Fruit fly (Drosophila melanogaster) whole organism, embryonic: ENCODE measurements around the gene CG33120.

ENCODE experiments used
- B-H1 ChIP-seq: fragments of 200-800 bp; sonication (Bioruptor generic); IDR thresholded peaks from 3 replicates; pipeline ENCODE4 v1.3.6; 2022; ENCODE audit warnings: missing biosample characterization, missing genetic modification characterization
- Blimp-1 ChIP-seq: fragments of 200-800 bp; sonication (Bioruptor generic); optimal IDR thresholded peaks from 3 replicates; lab custom pipeline; 2018; ENCODE audit warnings: missing biosample characterization, missing genetic modification characterization, mild to moderate bottlenecking, moderate library complexity, missing genetic modification reagents
- CG11560 ChIP-seq: fragments of 200-800 bp; sonication (Bioruptor generic); IDR thresholded peaks from 3 replicates; pipeline ENCODE4 v1.3.6; 2022; ENCODE audit warnings: missing biosample characterization, missing genetic modification characterization
- CG12104 ChIP-seq: fragments of 200-800 bp; sonication (Bioruptor generic); optimal IDR thresholded peaks from 3 replicates; lab custom pipeline; 2016; ENCODE audit warnings: missing biosample characterization, missing genetic modification characterization
- CG13123 ChIP-seq: fragments of 200-800 bp; sonication (Bioruptor generic); optimal IDR thresholded peaks from 2 replicates; lab custom pipeline; 2016; ENCODE audit warnings: missing biosample characterization, missing genetic modification characterization
- CG13424 ChIP-seq: fragments of 200-800 bp; sonication (Bioruptor generic); optimal IDR thresholded peaks from 2 replicates; lab custom pipeline; 2019; ENCODE audit warnings: missing biosample characterization, mild to moderate bottlenecking, missing genetic modification characterization, moderate library complexity
- CG14860 ChIP-seq: fragments of 200-800 bp; sonication (Bioruptor generic); IDR thresholded peaks from 3 replicates; pipeline ENCODE4 v1.3.6; 2022; ENCODE audit warnings: missing biosample characterization, missing genetic modification characterization; ENCODE audit not compliant: partially characterized antibody
- CG16813 ChIP-seq: fragments of 200-800 bp; sonication (Bioruptor generic); IDR thresholded peaks from 3 replicates; pipeline ENCODE4 v1.3.6; 2022; ENCODE audit warnings: missing biosample characterization, missing genetic modification characterization; ENCODE audit not compliant: partially characterized antibody
- CG17568 ChIP-seq: fragments of 200-800 bp; sonication (Bioruptor generic); optimal IDR thresholded peaks from 2 replicates; lab custom pipeline; 2018; ENCODE audit warnings: missing biosample characterization, mild to moderate bottlenecking, missing genetic modification characterization, moderate library complexity
- CG2120 ChIP-seq: fragments of 200-800 bp; sonication (Bioruptor generic); optimal IDR thresholded peaks from 3 replicates; lab custom pipeline; 2016; ENCODE audit warnings: missing biosample characterization, missing genetic modification characterization
- CG2202 ChIP-seq: fragments of 200-800 bp; sonication (Bioruptor generic); optimal IDR thresholded peaks from 2 replicates; lab custom pipeline; 2018; ENCODE audit warnings: missing biosample characterization, mild to moderate bottlenecking, missing genetic modification characterization
- CG2712 ChIP-seq: fragments of 200-800 bp; optimal IDR thresholded peaks from 3 replicates; lab custom pipeline; 2019; ENCODE audit warnings: missing biosample characterization, mild to moderate bottlenecking, missing genetic modification characterization, moderate library complexity
- CG42726 ChIP-seq: fragments of 200-800 bp; sonication (Bioruptor generic); IDR thresholded peaks from 2 replicates; pipeline ENCODE4 v1.3.6; 2022; ENCODE audit warnings: missing biosample characterization, missing genetic modification characterization; ENCODE audit not compliant: partially characterized antibody
- CG4282 ChIP-seq: fragments of 200-800 bp; sonication (Bioruptor generic); optimal IDR thresholded peaks from 2 replicates; lab custom pipeline; 2016; ENCODE audit warnings: missing biosample characterization, missing genetic modification characterization
- CG4404 ChIP-seq: fragments of 200-800 bp; sonication (Bioruptor generic); IDR thresholded peaks from 2 replicates; pipeline ENCODE4 v1.3.6; 2022; ENCODE audit warnings: missing biosample characterization, missing genetic modification characterization
- CG6791 ChIP-seq: fragments of 200-800 bp; sonication (Bioruptor generic); IDR thresholded peaks from 3 replicates; pipeline ENCODE4 v1.3.6; 2022; ENCODE audit warnings: missing biosample characterization, missing genetic modification characterization; ENCODE audit not compliant: partially characterized antibody
- CG7786 ChIP-seq: fragments of 200-800 bp; sonication (Bioruptor generic); optimal IDR thresholded peaks from 2 replicates; lab custom pipeline; 2016; ENCODE audit warnings: missing biosample characterization, missing genetic modification characterization
- CG8388 ChIP-seq: fragments of 200-800 bp; sonication (Bioruptor generic); optimal IDR thresholded peaks from 2 replicates; lab custom pipeline; 2019; ENCODE audit warnings: missing biosample characterization, mild to moderate bottlenecking, missing genetic modification characterization, moderate library complexity
- CG9437 ChIP-seq: fragments of 200-800 bp; sonication (Bioruptor generic); optimal IDR thresholded peaks from 2 replicates; lab custom pipeline; 2018; ENCODE audit warnings: missing biosample characterization, mild to moderate bottlenecking, missing genetic modification characterization
- CrebB ChIP-seq: fragments of 200-800 bp; sonication (Bioruptor generic); optimal IDR thresholded peaks from 3 replicates; lab custom pipeline; 2018; ENCODE audit warnings: missing biosample characterization, mild to moderate bottlenecking, missing genetic modification characterization
- D ChIP-seq, 2 experiments: fragments of 200-800 bp in 1 of 2; fragments of >200 bp in 1 of 2; sonication (Bioruptor generic) in 1 of 2; optimal IDR thresholded peaks; 2 replicates in 1 of 2; 3 replicates in 1 of 2; lab custom pipeline; 2017; ENCODE audit warnings: mild to moderate bottlenecking in 1 of 2, missing biosample characterization in 1 of 2, missing genetic modification characterization in 1 of 2, missing genetic modification reagents in 1 of 2
- Deaf1 ChIP-seq: fragments of 200-800 bp; optimal IDR thresholded peaks from 3 replicates; lab custom pipeline; 2019; ENCODE audit warnings: missing biosample characterization, mild to moderate bottlenecking, missing genetic modification characterization, moderate library complexity
- Dfd ChIP-seq, 2 experiments: fragments of >200 bp; optimal IDR thresholded peaks; 2 replicates each; lab custom pipeline; 2017; ENCODE audit warnings: missing biosample characterization in 2 of 2, missing genetic modification characterization in 2 of 2
- Ets65A ChIP-seq: fragments of 200-800 bp; sonication (Bioruptor generic); peaks from one replicate; lab custom pipeline; 2016; ENCODE audit warnings: missing biosample characterization, missing genetic modification characterization
- Fer2 ChIP-seq: fragments of 200-800 bp; sonication (Bioruptor generic); optimal IDR thresholded peaks from 2 replicates; lab custom pipeline; 2018; ENCODE audit warnings: missing biosample characterization, mild to moderate bottlenecking, missing genetic modification characterization, moderate library complexity
- HLH3B ChIP-seq: fragments of 200-800 bp; sonication (Bioruptor generic); IDR thresholded peaks from 2 replicates; pipeline ENCODE4 v1.3.6; 2022; ENCODE audit warnings: missing biosample characterization, missing genetic modification characterization
- Jarid2 ChIP-seq: fragments of 200-800 bp; sonication (Bioruptor generic); optimal IDR thresholded peaks from 3 replicates; lab custom pipeline; 2017; ENCODE audit warnings: mild to moderate bottlenecking, missing biosample characterization, missing genetic modification reagents, missing genetic modification characterization
- Med ChIP-seq: fragments of 200-800 bp; sonication (Bioruptor generic); peaks from one replicate; lab custom pipeline; 2016; ENCODE audit warnings: missing biosample characterization, missing genetic modification characterization, mild to moderate bottlenecking, inconsistent platforms, moderate library complexity
- Mes4 ChIP-seq: fragments of 200-800 bp; sonication (Bioruptor generic); optimal IDR thresholded peaks from 2 replicates; lab custom pipeline; 2016; ENCODE audit warnings: missing biosample characterization, missing genetic modification characterization
- NC2α ChIP-seq: fragments of 200-800 bp; sonication (Bioruptor generic); optimal IDR thresholded peaks from 2 replicates; lab custom pipeline; 2016; ENCODE audit warnings: missing biosample characterization, missing genetic modification characterization
- Six4 ChIP-seq: fragments of 200-800 bp; sonication (Bioruptor generic); optimal IDR thresholded peaks from 2 replicates; lab custom pipeline; 2016; ENCODE audit warnings: missing biosample characterization, missing genetic modification characterization
- Sox102F ChIP-seq: fragments of 200-800 bp; sonication (Bioruptor generic); optimal IDR thresholded peaks from 2 replicates; lab custom pipeline; 2018; ENCODE audit warnings: missing biosample characterization, mild to moderate bottlenecking, missing genetic modification characterization, moderate library complexity
- Trl ChIP-seq, 3 experiments: fragments of >200 bp in 2 of 3; fragments of 200-800 bp in 1 of 3; sonication (Bioruptor generic) in 1 of 3; optimal IDR thresholded peaks; 2 replicates in 1 of 3; 3 replicates in 2 of 3; lab custom pipeline; 2016 to 2017; ENCODE audit warnings: missing biosample characterization in 1 of 3, missing genetic modification characterization in 1 of 3
- ara ChIP-seq: fragments of 200-800 bp; sonication (Bioruptor generic); IDR thresholded peaks from 2 replicates; pipeline ENCODE4 v1.3.6; 2022; ENCODE audit warnings: missing biosample characterization, missing genetic modification characterization
- chif ChIP-seq, 2 experiments: fragments of 200-800 bp; sonication (Bioruptor generic); optimal IDR thresholded peaks; 3 replicates each; lab custom pipeline; 2016; ENCODE audit warnings: missing biosample characterization in 2 of 2, missing genetic modification characterization in 2 of 2
- crol ChIP-seq: fragments of 200-800 bp; sonication (Bioruptor generic); IDR thresholded peaks from 2 replicates; pipeline ENCODE4 v1.3.6; 2022; ENCODE audit warnings: missing biosample characterization, missing genetic modification characterization
- dimm ChIP-seq: fragments of 200-800 bp; sonication (Bioruptor generic); IDR thresholded peaks from 2 replicates; pipeline ENCODE4 v1.3.6; 2022; ENCODE audit warnings: missing biosample characterization, missing genetic modification characterization
- en ChIP-seq: fragments of 200-800 bp; sonication (Bioruptor generic); optimal IDR thresholded peaks from 2 replicates; lab custom pipeline; 2016; ENCODE audit warnings: missing biosample characterization, missing genetic modification characterization
- fd64A ChIP-seq: fragments of 200-800 bp; sonication (Bioruptor generic); optimal IDR thresholded peaks from 3 replicates; lab custom pipeline; 2018; ENCODE audit warnings: missing biosample characterization, mild to moderate bottlenecking, missing genetic modification characterization
- gfzf ChIP-seq: fragments of 200-800 bp; sonication (Bioruptor generic); optimal IDR thresholded peaks from 2 replicates; lab custom pipeline; 2016; ENCODE audit warnings: missing biosample characterization, mild to moderate bottlenecking, missing genetic modification characterization, moderate library complexity
- her ChIP-seq: fragments of 200-800 bp; sonication (Bioruptor generic); optimal IDR thresholded peaks from 2 replicates; lab custom pipeline; 2016; ENCODE audit warnings: missing biosample characterization, missing genetic modification characterization
- mirr ChIP-seq: fragments of 200-800 bp; sonication (Bioruptor generic); optimal IDR thresholded peaks from 3 replicates; lab custom pipeline; 2018; ENCODE audit warnings: missing biosample characterization, mild to moderate bottlenecking, missing genetic modification characterization
- oc ChIP-seq: fragments of 200-800 bp; sonication (Bioruptor generic); optimal IDR thresholded peaks from 2 replicates; lab custom pipeline; 2018; ENCODE audit warnings: missing biosample characterization, mild to moderate bottlenecking, missing genetic modification characterization, moderate library complexity
- pnt ChIP-seq: fragments of 200-800 bp; sonication (Bioruptor generic); optimal IDR thresholded peaks from 3 replicates; lab custom pipeline; 2016; ENCODE audit warnings: missing biosample characterization, missing genetic modification characterization
- salm ChIP-seq: fragments of 200-800 bp; sonication (Bioruptor generic); optimal IDR thresholded peaks from 2 replicates; lab custom pipeline; 2018; ENCODE audit warnings: missing biosample characterization, mild to moderate bottlenecking, missing genetic modification characterization
- slou ChIP-seq: fragments of 200-800 bp; sonication (Bioruptor generic); optimal IDR thresholded peaks from 3 replicates; lab custom pipeline; 2016; ENCODE audit warnings: missing biosample characterization, missing genetic modification characterization
- sqz ChIP-seq: fragments of 200-800 bp; sonication (Bioruptor generic); optimal IDR thresholded peaks from 3 replicates; lab custom pipeline; 2018; ENCODE audit warnings: missing biosample characterization, mild to moderate bottlenecking, missing genetic modification characterization
- trem ChIP-seq: fragments of 200-800 bp; optimal IDR thresholded peaks from 3 replicates; lab custom pipeline; 2019; ENCODE audit warnings: missing biosample characterization, mild to moderate bottlenecking, missing genetic modification characterization, moderate library complexity
- twi ChIP-seq: fragments of 200-800 bp; optimal IDR thresholded peaks from 2 replicates; lab custom pipeline; 2019; ENCODE audit warnings: missing biosample characterization, mild to moderate bottlenecking, missing genetic modification characterization, moderate library complexity
- zfh1 ChIP-seq: fragments of 200-800 bp; sonication (Bioruptor generic); IDR thresholded peaks from 3 replicates; pipeline ENCODE4 v1.3.6; 2022; ENCODE audit warnings: missing biosample characterization, missing genetic modification characterization

Gene CG33120

DNA sequence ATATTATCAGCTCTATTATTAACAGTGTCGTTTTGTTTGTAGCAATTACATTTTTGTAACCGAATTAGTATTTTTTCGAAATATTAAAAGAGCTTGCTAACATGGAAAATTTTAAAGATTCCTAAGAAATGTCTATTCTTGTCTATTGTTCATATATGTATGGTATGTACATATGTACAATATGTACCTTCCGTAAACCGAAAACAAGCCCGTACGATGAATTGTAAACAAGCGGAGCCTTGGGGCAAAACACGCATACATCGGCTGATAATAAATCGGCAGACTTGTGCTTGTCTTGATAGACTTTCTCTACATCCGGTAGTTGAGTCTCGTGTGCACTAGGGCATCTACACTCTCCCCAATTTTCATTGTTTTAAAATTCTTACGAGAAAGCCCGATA is 21.6 kb downstream of the CG33120 start (continued):
- TF ChIP-seq Med (GFP tag; lab: Kevin White, UChicago) (peak; percentile 86), CG11560 (tag; lab: Robert Waterston, UW) (no peak), Blimp-1 (GFP tag; lab: Kevin White, UChicago) (no peak), CG14860 (GFP tag; lab: Robert Waterston, UW) (no peak), CG16813 (no peak), CG12104 (GFP tag; lab: Kevin White, UChicago) (no peak), twi (tag; lab: Kevin White, UChicago) (peak; percentile 11), CG7786 (GFP tag; lab: Kevin White, UChicago) (no peak), mirr (GFP tag; lab: Kevin White, UChicago) (peak; percentile 76), CG2120 (no peak), pnt (GFP tag; lab: Kevin White, UChicago) (peak; percentile 25), CG13123 (GFP tag; lab: Kevin White, UChicago) (peak; percentile 19), CG6791 (GFP tag; lab: Robert Waterston, UW) (no peak), CrebB (tag; lab: Kevin White, UChicago) (peak; percentile 57), D (optimal IDR thresholded peaks at IDR 0.05; lab: Kevin White, UChicago) (no peak), D (GFP tag; optimal IDR thresholded peaks at IDR 0.05; lab: Kevin White, UChicago) (peak; percentile 60), CG13424 (tag; lab: Kevin White, UChicago) (peak; percentile 38), salm (no peak), oc (no peak), Ets65A (GFP tag; lab: Kevin White, UChicago) (no peak), CG2712 (peak; percentile 22), Trl (optimal IDR thresholded peaks at IDR 0.05; lab: Kevin White, UChicago) (no peak), Trl (GFP tag; optimal IDR thresholded peaks at IDR 0.05; lab: Kevin White, UChicago) (peak; percentile 46), en (peak; percentile 2), CG2202 (tag; lab: Kevin White, UChicago) (peak; percentile 65), trem (tag; lab: Kevin White, UChicago) (no peak), fd64A (GFP tag; lab: Kevin White, UChicago) (peak; percentile 78), her (GFP tag; lab: Kevin White, UChicago) (no peak), gfzf (GFP tag; lab: Kevin White, UChicago) (no peak), CG8388 (GFP tag; lab: Kevin White, UChicago) (peak; percentile 11), CG4404 (GFP tag; lab: Robert Waterston, UW) (no peak), CG4282 (GFP tag; lab: Kevin White, UChicago) (no peak), Jarid2 (GFP tag; lab: Kevin White, UChicago) (no peak), Fer2 (tag; lab: Kevin White, UChicago) (peak; percentile 39), zfh1 (peak; percentile 72; the same call in 2 of the 3 replicates), Sox102F (GFP tag; lab: Kevin White, UChicago) (peak; percentile 17), crol (no peak), slou (peak; percentile 28), HLH3B (GFP tag; lab: Robert Waterston, UW) (peak; percentile 21; the same call in 1 of the 2 replicates), dimm (GFP tag; lab: Robert Waterston, UW) (no peak), CG9437 (GFP tag; lab: Kevin White, UChicago) (no peak), ara (GFP tag; lab: Robert Waterston, UW) (peak; percentile 80), CG42726 (no peak), Dfd (GFP tag; optimal IDR thresholded peaks at IDR 0.05; lab: Kevin White, UChicago) (no peak), Six4 (peak; percentile 4), sqz (GFP tag; lab: Kevin White, UChicago) (peak; percentile 49), CG17568 (GFP tag; lab: Kevin White, UChicago) (peak; percentile 27), Mes4 (GFP tag; lab: Kevin White, UChicago) (peak; percentile 42), Deaf1 (tag; lab: Kevin White, UChicago) (no peak), NC2α (peak; percentile 47), B-H1 (no peak), chif (GFP tag; optimal IDR thresholded peaks at IDR 0.05; lab: Kevin White, UChicago) (peak in 1 of 2 experiments; percentile 40)
